Worm (Caenorhabditis elegans) whole organism, early embryonic: Measurements from ENCODE around the gene sysm-1.

Experiments
- B0310.2 ChIP-seq: sonication (generic microtip); optimal IDR thresholded peaks from 2 replicates; lab custom pipeline; 2016; ENCODE audit warnings: mild to moderate bottlenecking, missing genetic modification characterization, missing compliant biosample characterization
- F13C5.2 ChIP-seq: sonication (generic microtip); optimal IDR thresholded peaks from 2 replicates; lab custom pipeline; 2017; ENCODE audit warnings: mild to moderate bottlenecking, missing genetic modification characterization, inconsistent platforms, missing compliant biosample characterization
- aly-1 ChIP-seq: sonication (generic microtip); optimal IDR thresholded peaks from 2 replicates; lab custom pipeline; 2016; ENCODE audit warnings: missing genetic modification characterization, missing compliant biosample characterization
- ama-1 ChIP-seq: fragments of 150-350 bp; optimal IDR thresholded peaks from 2 replicates; lab custom pipeline; 2014
- ets-7 ChIP-seq: sonication (generic microtip); optimal IDR thresholded peaks from 2 replicates; lab custom pipeline; 2016; ENCODE audit warnings: missing genotype, missing genetic modification characterization, missing compliant biosample characterization
- flt-1 ChIP-seq: fragments of 200-800 bp; sonication (Bioruptor generic); IDR thresholded peaks from 2 replicates; pipeline ENCODE4 v1.3.6; 2022; ENCODE audit warnings: missing genetic modification characterization, missing compliant biosample characterization
- pes-1 ChIP-seq: fragments of 200-800 bp; sonication (Bioruptor generic); IDR thresholded peaks from 2 replicates; pipeline ENCODE4 v1.3.6; 2022; ENCODE audit warnings: missing genetic modification reagents, missing genetic modification characterization, missing compliant biosample characterization
- scrt-1 ChIP-seq: fragments of 200-800 bp; sonication (Bioruptor generic); IDR thresholded peaks from 2 replicates; pipeline ENCODE4 v1.3.6; 2022; ENCODE audit warnings: missing genetic modification characterization, missing compliant biosample characterization
- sea-1 ChIP-seq: fragments of 200-800 bp; sonication (Bioruptor generic); conservative IDR thresholded peaks from 2 replicates; pipeline ENCODE4 v1.3.6; 2022; ENCODE audit warnings: missing genetic modification characterization, missing compliant biosample characterization

DNA sequence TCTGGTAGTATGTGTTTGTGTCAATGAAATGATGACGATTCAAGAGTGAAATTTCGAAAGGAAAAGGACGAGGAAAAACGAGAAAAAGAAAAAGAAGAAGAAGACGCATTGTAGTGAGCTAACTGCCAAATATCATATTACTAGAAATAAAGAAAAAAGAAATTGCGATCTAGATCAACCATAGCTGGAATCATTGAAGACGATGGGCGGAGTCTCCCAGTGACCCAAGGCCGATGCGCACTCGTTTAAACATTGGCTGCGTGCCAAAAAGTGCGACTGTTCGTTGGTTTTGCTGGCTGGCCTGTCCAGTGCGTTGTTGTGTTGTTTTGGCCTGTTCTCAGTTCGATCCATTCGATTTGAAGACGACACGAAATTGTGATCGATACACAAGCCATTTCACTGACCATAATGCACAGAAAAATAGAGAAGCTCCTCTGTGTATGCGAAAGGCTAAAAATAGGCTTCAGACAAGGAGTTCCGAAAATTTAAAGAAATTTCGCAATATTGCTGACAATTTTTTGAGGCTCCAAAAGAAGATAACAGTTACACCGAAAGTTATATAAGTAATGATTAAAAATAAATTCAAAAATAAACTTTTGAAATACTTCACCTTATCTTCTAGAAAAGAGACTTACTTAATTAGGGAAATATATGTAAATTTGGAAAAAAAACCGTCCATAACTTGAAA, 20.6 kb downstream of the sysm-1 start:
- TF ChIP-seq ama-1 = no peak
- TF ChIP-seq scrt-1 = no peak
- no peak for TF ChIP-seq aly-1 (tag; lab: Kevin White, UChicago)
- TF ChIP-seq ets-7 (tag; lab: Kevin White, UChicago) = no peak
- no peak for TF ChIP-seq B0310.2
- TF ChIP-seq flt-1 (GFP tag; lab: Robert Waterston, UW) = no peak
- TF ChIP-seq sea-1 = no peak
- no peak for TF ChIP-seq pes-1
- TF ChIP-seq F13C5.2 (tag; lab: Kevin White, UChicago) = no peak
